Fruit fly (Drosophila melanogaster) Kc167 (cell line): ENCODE results near the gene CG4565.

ENCODE experiments used
- Myc ChIP-seq: fragments of >200 bp; optimal IDR thresholded peaks from 2 replicates; lab custom pipeline; 2017; ENCODE audit warnings: missing external identifiers
- h ChIP-seq: fragments of >200 bp; optimal IDR thresholded peaks from 3 replicates; lab custom pipeline; 2018; ENCODE audit warnings: missing external identifiers
- insv ChIP-seq: fragments of >200 bp; optimal IDR thresholded peaks from 3 replicates; lab custom pipeline; 2018; ENCODE audit warnings: missing external identifiers
- psq ChIP-seq: fragments of >200 bp; optimal IDR thresholded peaks from 2 replicates; lab custom pipeline; 2017; ENCODE audit warnings: missing external identifiers
- ttk ChIP-seq: sonication (Bioruptor generic); optimal IDR thresholded peaks from 2 replicates; lab custom pipeline; 2017; ENCODE audit warnings: missing external identifiers

- no peak for TF ChIP-seq psq
- TF ChIP-seq insv (lab: Kevin White, UChicago), result no peak
- TF ChIP-seq h (lab: Kevin White, UChicago), result no peak
- no peak for TF ChIP-seq Myc (lab: Kevin White, UChicago)
- no peak for TF ChIP-seq ttk (lab: Kevin White, UChicago)
Observed at dm6 chr3R:10868427-10868962, 16.0 kb downstream of the CG4565 start, which contains the start of the genes SelR and Tsp86D.
